Fruit fly (Drosophila melanogaster): ENCODE results near the gene CG16713.

- TF ChIP-seq CG7928 (GFP tag; optimal IDR thresholded peaks at IDR 0.05): no peak
- TF ChIP-seq mam (GFP tag; optimal IDR thresholded peaks at IDR 0.05): no peak
- no peak for TF ChIP-seq hb (GFP tag; IDR thresholded peaks at IDR 0.05; ENCODE audit: partially characterized antibody)
- TF ChIP-seq nmo (GFP tag; optimal IDR thresholded peaks at IDR 0.05): no peak
- no peak for TF ChIP-seq CG8359 (GFP tag; optimal IDR thresholded peaks at IDR 0.05; ENCODE audit: borderline replicate concordance)
- no peak for TF ChIP-seq Dip2 (GFP tag; IDR thresholded peaks at IDR 0.05)
- no peak for TF ChIP-seq Adf1 (GFP tag; IDR thresholded peaks at IDR 0.05)
- TF ChIP-seq CG10543 (GFP tag; optimal IDR thresholded peaks at IDR 0.05): no peak
- no peak for TF ChIP-seq CG6272 (GFP tag; IDR thresholded peaks at IDR 0.05)
- TF ChIP-seq CG11504 (tag; optimal IDR thresholded peaks at IDR 0.05): no peak
- TF ChIP-seq peb (GFP tag; IDR thresholded peaks at IDR 0.05): no peak
Measured at dm6 chr2L:3645339-3645738, 49.9 kb downstream of the CG16713 start.
